Worm (Caenorhabditis elegans): ENCODE measurements around the gene ZK1010.8.

- no peak for TF ChIP-seq F26F4.8 (GFP tag; conservative IDR thresholded peaks at IDR 0.05)
- TF ChIP-seq lim-7 (GFP tag; IDR thresholded peaks at IDR 0.05) = no peak
- TF ChIP-seq ceh-32 (tag; optimal IDR thresholded peaks at IDR 0.05; ENCODE audit: poor library complexity) = no peak
- TF ChIP-seq zag-1 (tag; optimal IDR thresholded peaks at IDR 0.05) = no peak
- TF ChIP-seq nhr-11 (tag; optimal IDR thresholded peaks at IDR 0.05) = no peak
- TF ChIP-seq arid-1 (GFP tag; conservative IDR thresholded peaks at IDR 0.05) = no peak
- no peak for TF ChIP-seq unc-130 (GFP tag; optimal IDR thresholded peaks at IDR 0.05)
- TF ChIP-seq pha-4 (GFP tag; IDR thresholded peaks at IDR 0.05) = no peak
- no peak for TF ChIP-seq pha-4 (tag; optimal IDR thresholded peaks at IDR 0.05)
- TF ChIP-seq egl-27 (tag; optimal IDR thresholded peaks at IDR 0.05) = no peak
- no peak for TF ChIP-seq zfp-2 (tag; optimal IDR thresholded peaks at IDR 0.05)
- no peak for TF ChIP-seq dmd-8 (GFP tag; IDR thresholded peaks at IDR 0.05)
- no peak for TF ChIP-seq tra-1 (GFP tag; IDR thresholded peaks at IDR 0.05)
- TF ChIP-seq lir-3 (tag; optimal IDR thresholded peaks at IDR 0.05) = no peak
- no peak for TF ChIP-seq cey-2 (tag; optimal IDR thresholded peaks at IDR 0.05; ENCODE audit: borderline replicate concordance, insufficient read depth)
Measured at ce11 chrIII:12993055-12993454, 7.4 kb downstream of the ZK1010.8 start.
